Fruit fly (Drosophila melanogaster) whole organism, larva: ENCODE measurements around the gene lawc.

ENCODE experiments used
- noc ChIP-seq: fragments of 200-800 bp; sonication (Bioruptor generic); optimal IDR thresholded peaks from 3 replicates; lab custom pipeline; 2019; ENCODE audit warnings: missing biosample characterization, mild to moderate bottlenecking, missing genetic modification characterization, moderate library complexity

Gene lawc

DNA sequence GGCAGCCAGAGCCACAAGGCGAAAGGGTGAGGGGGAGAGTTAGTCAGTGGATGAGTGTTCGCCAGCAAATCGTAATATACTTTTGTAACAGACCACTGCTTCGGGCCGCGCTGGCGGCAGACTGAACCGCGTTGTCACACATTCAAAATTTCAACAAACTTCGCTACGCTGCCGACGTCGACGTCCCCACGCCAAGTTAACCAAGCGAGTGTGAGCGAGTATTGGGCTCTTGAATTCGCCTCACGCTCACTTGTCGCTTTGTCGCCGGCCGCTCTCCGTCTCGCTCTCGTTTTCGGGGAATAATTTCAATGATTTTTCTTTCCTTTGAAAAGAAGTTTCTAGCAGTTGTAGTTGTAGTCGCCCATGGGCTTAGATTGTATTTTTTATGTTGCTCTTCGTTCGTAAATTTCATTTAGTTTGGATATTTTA lies at the start of gene lawc:
Gene lawc (minus strand): TSS at position 127 of the 429 bp plus-strand sequence.
- peak; percentile 44 for TF ChIP-seq noc (tag; lab: Kevin White, UChicago)

DNA sequence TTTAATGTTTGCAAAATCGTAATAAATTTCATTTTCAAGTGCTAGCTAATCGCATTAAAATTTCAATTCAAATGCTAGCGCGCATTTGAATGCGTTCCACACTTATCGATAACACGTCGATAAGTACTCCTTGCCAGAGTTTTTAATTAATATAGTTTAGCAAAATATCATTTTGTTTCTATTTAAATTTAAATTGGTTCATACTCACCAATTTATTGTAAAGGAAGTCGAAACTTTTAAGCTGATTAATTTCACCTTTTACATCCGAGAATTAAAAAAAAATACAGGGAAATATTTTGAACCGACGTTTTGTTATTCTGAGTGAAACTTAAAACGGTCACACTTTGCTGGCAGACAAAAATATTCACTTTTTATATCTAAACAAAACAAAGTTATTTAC lies 49.7 kb upstream of the lawc start, which contains the start of gene Es2:
Gene Es2 (plus strand): TSS at position 333 of the 400 bp plus-strand sequence.
- no peak for TF ChIP-seq noc (tag; lab: Kevin White, UChicago)

DNA sequence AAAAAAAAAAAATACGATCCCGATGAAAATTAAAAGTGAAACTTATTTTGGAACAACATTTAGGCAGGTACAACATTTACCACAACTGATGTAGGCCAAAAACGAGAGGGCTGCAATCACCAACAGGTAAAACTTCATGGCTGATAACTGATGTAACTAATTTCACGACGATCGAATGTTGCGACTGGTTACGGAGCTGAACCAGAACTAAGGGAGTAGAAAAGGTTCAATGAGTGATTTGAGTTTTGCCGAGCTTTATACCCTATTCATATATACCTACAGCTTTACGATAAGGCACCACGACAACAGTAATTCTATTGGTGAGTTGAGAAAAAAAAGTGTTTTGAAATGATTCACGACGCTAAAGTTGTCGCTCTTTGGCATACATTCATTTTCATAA lies 49.2 kb upstream of the lawc start, which contains the start of gene CG15347:
Gene CG15347 (minus strand): TSS at position 213 of the 400 bp plus-strand sequence.
- no peak for TF ChIP-seq noc (tag; lab: Kevin White, UChicago)

DNA sequence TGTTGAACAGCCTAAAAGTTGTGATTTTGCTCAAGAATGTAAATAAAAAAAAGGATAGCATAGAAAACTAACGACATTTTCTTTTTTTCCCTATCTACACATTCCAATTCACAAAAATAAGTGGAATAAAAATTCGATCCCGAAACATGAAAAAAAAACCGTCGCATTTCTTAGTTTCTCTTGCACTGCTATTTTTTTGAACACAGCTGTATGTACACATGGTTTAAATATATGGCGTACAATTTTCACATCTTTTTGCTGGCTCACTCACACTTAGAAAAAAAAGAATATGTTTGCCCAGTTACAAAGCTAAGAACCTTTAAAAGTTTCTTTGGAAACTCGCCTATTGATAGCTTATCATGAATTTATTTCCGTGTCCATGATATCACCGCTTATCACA lies 48.8 kb upstream of the lawc start:
- TF ChIP-seq noc (tag; lab: Kevin White, UChicago), result no peak

dm6 chrX:8459452-8460040 lies 48.1 kb upstream of the lawc start:
- no peak for TF ChIP-seq noc (tag; lab: Kevin White, UChicago)

- TF ChIP-seq noc (tag; lab: Kevin White, UChicago), result no peak
Measured at dm6 chrX:8457532-8457931, 46.1 kb upstream of the lawc start, which contains the start of gene CG32713. CG32713 (minus strand) TSS chrX:8457632.

dm6 chrX:8455019-8455555 lies 43.6 kb upstream of the lawc start, which contains the start of gene org-1:
org-1 (minus strand) TSS chrX:8455069.
- TF ChIP-seq noc (tag; lab: Kevin White, UChicago), result peak; percentile 27

- TF ChIP-seq noc (tag; lab: Kevin White, UChicago), result no peak
Measured at dm6 chrX:8452163-8452562, 40.7 kb upstream of the lawc start.

DNA sequence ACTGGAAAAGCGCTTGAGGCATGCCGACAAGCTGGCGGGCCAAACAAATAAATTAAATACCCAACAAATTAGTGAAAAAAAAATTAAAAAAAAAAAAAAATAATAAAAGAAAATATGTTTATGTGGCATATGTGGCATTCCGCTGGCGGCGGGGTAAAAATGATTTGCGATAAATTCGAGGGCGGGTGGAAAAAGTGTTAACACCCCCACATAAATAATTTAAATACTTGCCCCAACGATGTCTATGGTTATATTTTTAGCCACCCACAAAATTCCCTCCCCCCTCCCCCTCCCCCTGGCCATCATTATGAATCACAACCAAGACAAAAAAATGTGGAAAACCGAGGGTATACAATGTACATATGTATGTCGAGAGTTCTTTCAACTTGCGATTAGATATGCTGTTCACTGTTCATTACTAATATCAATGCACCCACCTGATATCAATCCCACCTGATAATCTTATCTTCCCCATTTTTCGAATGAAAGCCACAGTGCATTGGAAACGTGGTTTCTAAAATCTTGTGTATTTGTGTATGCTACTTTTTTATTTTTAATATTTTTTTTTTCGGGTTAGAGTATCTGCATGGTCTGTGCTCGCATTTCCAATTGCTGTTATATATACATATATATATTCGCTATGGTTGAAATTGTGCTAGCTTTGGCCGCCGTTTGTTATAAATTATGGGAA lies 38.9 kb upstream of the lawc start:
- peak; percentile 30 for TF ChIP-seq noc (tag; lab: Kevin White, UChicago)

DNA sequence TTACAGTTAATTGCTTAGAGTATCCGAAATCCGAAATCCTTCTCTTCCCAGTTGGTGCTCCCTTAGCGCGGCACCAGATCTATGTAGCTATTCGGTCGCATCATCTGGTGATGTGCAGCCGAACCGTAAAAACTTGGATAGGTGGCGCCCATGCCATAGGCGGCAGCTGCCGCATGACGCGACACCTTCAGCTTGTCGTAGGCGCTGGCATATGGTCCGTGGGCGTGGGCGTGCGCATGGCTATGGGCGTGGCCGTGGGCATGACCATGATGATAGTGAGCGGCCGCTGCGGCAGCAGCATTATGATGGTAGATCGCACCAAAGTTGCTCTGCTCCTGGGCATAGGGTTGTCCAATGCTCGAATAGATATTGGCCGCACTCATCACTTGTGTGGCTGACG lies 36.7 kb upstream of the lawc start:
- no peak for TF ChIP-seq noc (tag; lab: Kevin White, UChicago)

dm6 chrX:8447166-8447565 lies 35.7 kb upstream of the lawc start:
- TF ChIP-seq noc (tag; lab: Kevin White, UChicago), result no peak

DNA sequence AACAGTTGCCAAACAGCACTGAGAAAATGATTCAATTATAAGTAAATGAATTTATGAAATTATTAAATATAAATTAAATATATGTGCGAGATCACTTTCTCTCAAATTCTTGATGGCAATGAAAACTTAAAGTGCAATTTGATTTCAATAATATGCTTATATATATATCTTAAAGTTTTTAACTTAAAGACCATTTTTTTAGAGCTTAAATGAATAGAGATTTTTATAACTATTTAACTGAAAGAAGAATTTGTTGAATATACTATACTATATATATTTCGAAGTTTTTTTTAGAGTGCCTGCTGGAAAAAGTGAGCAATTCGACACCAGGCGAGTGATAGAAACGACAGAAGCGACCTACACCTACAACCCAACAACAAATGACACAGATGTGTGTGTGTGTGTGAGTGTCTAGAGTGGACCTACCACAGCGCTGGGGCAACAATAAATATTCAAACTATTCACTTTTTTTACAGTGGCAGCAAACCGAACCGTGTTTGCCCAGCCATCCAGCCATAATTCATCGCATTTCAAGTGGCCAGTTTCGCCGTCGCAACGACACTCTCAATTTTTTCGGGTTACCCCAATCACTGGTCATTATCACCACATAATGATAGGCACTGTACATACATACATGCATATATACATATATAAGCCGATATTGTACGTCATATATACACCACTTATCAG lies 33.6 kb upstream of the lawc start:
- TF ChIP-seq noc (tag; lab: Kevin White, UChicago), result no peak

dm6 chrX:8444279-8444678 lies 32.8 kb upstream of the lawc start:
- no peak for TF ChIP-seq noc (tag; lab: Kevin White, UChicago)

DNA sequence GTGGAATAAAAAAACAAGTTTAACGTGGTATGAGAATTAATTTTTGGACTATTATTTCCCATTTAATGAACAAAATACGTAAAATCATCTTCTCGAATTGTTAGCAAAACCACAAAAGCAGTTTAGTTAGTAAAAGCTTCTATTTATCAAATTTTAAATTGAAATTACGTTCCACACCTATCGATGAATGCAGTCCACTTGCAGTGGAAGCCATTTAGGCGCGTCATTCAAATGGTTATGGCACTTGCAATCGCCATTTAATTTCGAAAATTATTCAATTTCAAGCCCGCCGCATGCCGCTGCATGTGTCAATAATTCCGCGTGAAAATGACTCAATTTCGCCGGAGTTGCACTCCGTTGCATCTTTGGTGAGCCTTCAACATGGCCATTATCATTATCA lies 31.5 kb upstream of the lawc start:
- no peak for TF ChIP-seq noc (tag; lab: Kevin White, UChicago)

- TF ChIP-seq noc (tag; lab: Kevin White, UChicago), result no peak
Measured at dm6 chrX:8442161-8442560, 30.7 kb upstream of the lawc start, which contains the start of gene CG12123. CG12123 (minus strand) TSS chrX:8442348.
